Worm (Caenorhabditis elegans): ENCODE measurements around the gene Y43F8C.16.

Y43F8C.16 gene

ce11 chrV:19670866-19671265 lies 44.5 kb downstream of the Y43F8C.16 start:
- TF ChIP-seq pha-4 (tag; optimal IDR thresholded peaks at IDR 0.05) (no peak), skn-1 (tag; optimal IDR thresholded peaks at IDR 0.05) (no peak), mml-1 (tag; optimal IDR thresholded peaks at IDR 0.05) (no peak), lin-39 (tag; optimal IDR thresholded peaks at IDR 0.05) (no peak), elt-3 (tag; optimal IDR thresholded peaks at IDR 0.05) (no peak), ceh-82 (tag; optimal IDR thresholded peaks at IDR 0.05) (no peak), ceh-9 (tag; optimal IDR thresholded peaks at IDR 0.05) (no peak), fos-1 (tag; optimal IDR thresholded peaks at IDR 0.05) (no peak), nfya-1 (tag; optimal IDR thresholded peaks at IDR 0.05; ENCODE audit: insufficient read depth) (no peak), fkh-10 (GFP tag; optimal IDR thresholded peaks at IDR 0.05) (no peak), lsy-12 (tag; optimal IDR thresholded peaks at IDR 0.05) (no peak), lin-15B (tag; optimal IDR thresholded peaks at IDR 0.05) (no peak)

- TF ChIP-seq ceh-82 (tag; optimal IDR thresholded peaks at IDR 0.05) (no peak), fos-1 (tag; optimal IDR thresholded peaks at IDR 0.05) (no peak), egl-27 (tag; optimal IDR thresholded peaks at IDR 0.05) (no peak), pqm-1 (tag; optimal IDR thresholded peaks at IDR 0.05) (no peak), hmg-11 (tag; optimal IDR thresholded peaks at IDR 0.05) (no peak), elt-1 (tag; optimal IDR thresholded peaks at IDR 0.05) (no peak), unc-62 (GFP tag; optimal IDR thresholded peaks at IDR 0.05) (no peak), zag-1 (tag; optimal IDR thresholded peaks at IDR 0.05) (no peak), nhr-76 (tag; optimal IDR thresholded peaks at IDR 0.05) (no peak), nhr-67 (tag; optimal IDR thresholded peaks at IDR 0.05) (no peak), fkh-10 (GFP tag; optimal IDR thresholded peaks at IDR 0.05) (no peak), nhr-23 (tag; optimal IDR thresholded peaks at IDR 0.05) (no peak), R02D3.7 (tag; optimal IDR thresholded peaks at IDR 0.05) (no peak), nhr-25 (tag; optimal IDR thresholded peaks at IDR 0.05) (no peak), elt-2 (tag; optimal IDR thresholded peaks at IDR 0.05) (no peak)
Observed at ce11 chrV:19669959-19670358, 45.4 kb downstream of the Y43F8C.16 start, which contains the start of gene Y43F8C.11. Gene Y43F8C.11 (plus strand): TSS chrV:19670259.

- TF ChIP-seq ceh-9 (tag; optimal IDR thresholded peaks at IDR 0.05) (no peak), R02D3.7 (tag; optimal IDR thresholded peaks at IDR 0.05) (no peak), pqm-1 (tag; optimal IDR thresholded peaks at IDR 0.05) (no peak), fkh-2 (tag; optimal IDR thresholded peaks at IDR 0.05) (no peak), ztf-11 (tag; optimal IDR thresholded peaks at IDR 0.05) (no peak), fos-1 (tag; optimal IDR thresholded peaks at IDR 0.05) (no peak), lin-15B (tag; optimal IDR thresholded peaks at IDR 0.05) (no peak)
Observed at ce11 chrV:19668213-19668612, 47.1 kb downstream of the Y43F8C.16 start.

ce11 chrV:19667716-19668115 lies 47.6 kb downstream of the Y43F8C.16 start:
- no peak for TF ChIP-seq elt-2 (tag; optimal IDR thresholded peaks at IDR 0.05)
- TF ChIP-seq tbx-2 (tag; optimal IDR thresholded peaks at IDR 0.05) = no peak

- no peak for TF ChIP-seq ama-1 (optimal IDR thresholded peaks at IDR 0.05)
- peak; percentile 71 for TF ChIP-seq nhr-25 (tag; optimal IDR thresholded peaks at IDR 0.05)
Observed at ce11 chrV:19666308-19666707, 49.0 kb downstream of the Y43F8C.16 start.

- TF ChIP-seq nhr-23 (tag; optimal IDR thresholded peaks at IDR 0.05) (no peak), ztf-11 (tag; optimal IDR thresholded peaks at IDR 0.05) (no peak), lin-15B (tag; optimal IDR thresholded peaks at IDR 0.05) (no peak), nhr-237 (tag; optimal IDR thresholded peaks at IDR 0.05) (no peak), mml-1 (tag; optimal IDR thresholded peaks at IDR 0.05) (no peak), fkh-10 (GFP tag; optimal IDR thresholded peaks at IDR 0.05) (no peak), daf-12 (tag; optimal IDR thresholded peaks at IDR 0.05) (no peak)
Observed at ce11 chrV:19664574-19664973, 50.7 kb downstream of the Y43F8C.16 start.
